Fruit fly (Drosophila melanogaster) whole organism, embryonic: ENCODE data around the gene halo.

Source experiments
- C15 ChIP-seq: fragments of 200-800 bp; sonication (Bioruptor generic); IDR thresholded peaks from 3 replicates; pipeline ENCODE4 v1.3.6; 2022; ENCODE audit warnings: missing biosample characterization, missing genetic modification characterization
- CG10267 ChIP-seq: fragments of 200-800 bp; sonication (Bioruptor generic); optimal IDR thresholded peaks from 2 replicates; lab custom pipeline; 2018; ENCODE audit warnings: missing biosample characterization, mild to moderate bottlenecking, missing genetic modification characterization, moderate library complexity
- CG11247 ChIP-seq: fragments of 200-800 bp; sonication (Bioruptor generic); IDR thresholded peaks from 2 replicates; pipeline ENCODE4 v1.3.6; 2022; ENCODE audit warnings: missing biosample characterization, missing genetic modification characterization
- CG11695 ChIP-seq: fragments of 200-800 bp; sonication (Bioruptor generic); IDR thresholded peaks from 3 replicates; pipeline ENCODE4 v1.3.6; 2022; ENCODE audit warnings: missing biosample characterization, missing genetic modification characterization
- CG12769 ChIP-seq: fragments of 200-800 bp; sonication (Bioruptor generic); optimal IDR thresholded peaks from 2 replicates; lab custom pipeline; 2019; ENCODE audit warnings: missing biosample characterization, mild to moderate bottlenecking, missing genetic modification characterization, moderate library complexity
- CG13424 ChIP-seq: fragments of 200-800 bp; sonication (Bioruptor generic); optimal IDR thresholded peaks from 2 replicates; lab custom pipeline; 2019; ENCODE audit warnings: missing biosample characterization, mild to moderate bottlenecking, missing genetic modification characterization, moderate library complexity
- CG13894 ChIP-seq: fragments of 200-800 bp; sonication (Bioruptor generic); optimal IDR thresholded peaks from 3 replicates; lab custom pipeline; 2018; ENCODE audit warnings: missing biosample characterization, mild to moderate bottlenecking, missing genetic modification characterization, moderate library complexity
- CG14710 ChIP-seq: fragments of 200-800 bp; sonication (Bioruptor generic); optimal IDR thresholded peaks from 3 replicates; lab custom pipeline; 2019; ENCODE audit warnings: missing biosample characterization, mild to moderate bottlenecking, missing genetic modification characterization, moderate library complexity
- CG17186 ChIP-seq: fragments of 200-800 bp; sonication (Bioruptor generic); optimal IDR thresholded peaks from 3 replicates; lab custom pipeline; 2017; ENCODE audit warnings: missing biosample characterization, missing genetic modification reagents, missing genetic modification characterization
- CG18011 ChIP-seq: fragments of 200-800 bp; sonication (Bioruptor generic); optimal IDR thresholded peaks from 2 replicates; lab custom pipeline; 2017; ENCODE audit warnings: missing biosample characterization, missing genetic modification characterization, mild to moderate bottlenecking, moderate library complexity, missing genotype
- CG18476 ChIP-seq: fragments of 200-800 bp; sonication (Bioruptor generic); optimal IDR thresholded peaks from 2 replicates; lab custom pipeline; 2016; ENCODE audit warnings: missing biosample characterization, mild to moderate bottlenecking, missing genetic modification characterization
- CG2202 ChIP-seq: fragments of 200-800 bp; sonication (Bioruptor generic); optimal IDR thresholded peaks from 2 replicates; lab custom pipeline; 2018; ENCODE audit warnings: missing biosample characterization, mild to moderate bottlenecking, missing genetic modification characterization
- CG3847 ChIP-seq: fragments of 200-800 bp; sonication (Bioruptor generic); IDR thresholded peaks from 2 replicates; pipeline ENCODE4 v1.3.6; 2022; ENCODE audit warnings: missing biosample characterization, missing genetic modification characterization
- CG3995 ChIP-seq: fragments of 200-800 bp; sonication (Bioruptor generic); optimal IDR thresholded peaks from 3 replicates; lab custom pipeline; 2016; ENCODE audit warnings: missing biosample characterization, missing genetic modification characterization
- CG6654 ChIP-seq: fragments of 200-800 bp; sonication (Bioruptor generic); optimal IDR thresholded peaks from 2 replicates; lab custom pipeline; 2017; ENCODE audit warnings: missing biosample characterization, mild to moderate bottlenecking, missing genetic modification characterization
- CG6689 ChIP-seq: fragments of 200-800 bp; sonication (Bioruptor generic); IDR thresholded peaks from 2 replicates; pipeline ENCODE4 v1.3.6; 2022; ENCODE audit warnings: missing biosample characterization, missing genetic modification characterization
- CG9876 ChIP-seq: fragments of 200-800 bp; sonication (Bioruptor generic); optimal IDR thresholded peaks from 2 replicates; lab custom pipeline; 2016; ENCODE audit warnings: missing biosample characterization, missing genetic modification characterization
- D19B ChIP-seq: fragments of 200-800 bp; sonication (Bioruptor generic); optimal IDR thresholded peaks from 2 replicates; lab custom pipeline; 2017; ENCODE audit warnings: missing biosample characterization, mild to moderate bottlenecking, missing genetic modification characterization
- E2f1 ChIP-seq: fragments of 200-800 bp; sonication (Bioruptor generic); IDR thresholded peaks from 2 replicates; pipeline ENCODE4 v1.3.6; 2022; ENCODE audit warnings: missing biosample characterization, missing genetic modification characterization
- Hey ChIP-seq: fragments of 200-800 bp; sonication (Bioruptor generic); optimal IDR thresholded peaks from 3 replicates; lab custom pipeline; 2018; ENCODE audit warnings: missing biosample characterization, mild to moderate bottlenecking, missing genetic modification characterization
- Jarid2 ChIP-seq: fragments of 200-800 bp; sonication (Bioruptor generic); optimal IDR thresholded peaks from 3 replicates; lab custom pipeline; 2017; ENCODE audit warnings: mild to moderate bottlenecking, missing biosample characterization, missing genetic modification reagents, missing genetic modification characterization
- NK7.1 ChIP-seq: fragments of 200-800 bp; sonication (Bioruptor generic); optimal IDR thresholded peaks from 3 replicates; lab custom pipeline; 2016; ENCODE audit warnings: missing biosample characterization, missing genetic modification characterization
- Oli ChIP-seq: fragments of 200-800 bp; sonication (Bioruptor generic); optimal IDR thresholded peaks from 2 replicates; lab custom pipeline; 2018; ENCODE audit warnings: missing biosample characterization, mild to moderate bottlenecking, missing genetic modification characterization, moderate library complexity
- Side ChIP-seq: fragments of 200-800 bp; sonication (Bioruptor generic); optimal IDR thresholded peaks from 2 replicates; lab custom pipeline; 2016; ENCODE audit warnings: missing biosample characterization, missing genetic modification characterization
- Spps ChIP-seq: fragments of 200-800 bp; sonication (Bioruptor generic); optimal IDR thresholded peaks from 2 replicates; lab custom pipeline; 2018; ENCODE audit warnings: missing biosample characterization, mild to moderate bottlenecking, missing genetic modification characterization
- Taf1 ChIP-seq: fragments of 200-800 bp; sonication (Bioruptor generic); IDR thresholded peaks from 2 replicates; pipeline ENCODE4 v1.3.6; 2022; ENCODE audit warnings: missing biosample characterization, missing genetic modification characterization
- bsh ChIP-seq, 2 experiments: fragments of 200-800 bp; sonication (Bioruptor generic); optimal IDR thresholded peaks; 2 replicates each; lab custom pipeline; 2017 to 2018; ENCODE audit warnings: mild to moderate bottlenecking in 2 of 2, missing biosample characterization in 2 of 2, missing genetic modification characterization in 2 of 2, moderate library complexity in 1 of 2
- btn ChIP-seq: fragments of 200-800 bp; sonication (Bioruptor generic); optimal IDR thresholded peaks from 2 replicates; lab custom pipeline; 2016; ENCODE audit warnings: missing biosample characterization, missing genetic modification characterization
- cad ChIP-seq: fragments of >200 bp; optimal IDR thresholded peaks from 2 replicates; lab custom pipeline; 2017; ENCODE audit warnings: missing biosample characterization, missing genetic modification characterization
- chinmo ChIP-seq: fragments of 200-800 bp; sonication (Bioruptor generic); IDR thresholded peaks from 4 replicates; pipeline ENCODE4 v1.3.6; 2022; ENCODE audit warnings: missing biosample characterization, missing genetic modification characterization; ENCODE audit not compliant: partially characterized antibody
- dan ChIP-seq: fragments of 200-800 bp; sonication (Bioruptor generic); IDR thresholded peaks from 2 replicates; pipeline ENCODE4 v1.3.6; 2022; ENCODE audit warnings: missing biosample characterization, missing genetic modification characterization
- dpn ChIP-seq, 2 experiments: fragments of 200-800 bp; sonication (Bioruptor generic); optimal IDR thresholded peaks; 3 replicates each; lab custom pipeline; 2016; ENCODE audit warnings: missing biosample characterization in 2 of 2, missing genetic modification characterization in 2 of 2
- esg ChIP-seq: fragments of 200-800 bp; sonication (Bioruptor generic); conservative IDR thresholded peaks from 2 replicates; pipeline ENCODE4 v1.3.6; 2022; ENCODE audit warnings: missing biosample characterization, missing genetic modification characterization
- fu2 ChIP-seq: fragments of 200-800 bp; sonication (Bioruptor generic); optimal IDR thresholded peaks from 2 replicates; lab custom pipeline; 2016; ENCODE audit warnings: missing biosample characterization, missing genetic modification characterization
- gt ChIP-seq: fragments of 200-800 bp; sonication (Bioruptor generic); IDR thresholded peaks from 2 replicates; pipeline ENCODE4 v1.3.6; 2022; ENCODE audit warnings: missing biosample characterization, missing genetic modification characterization
- ham ChIP-seq: fragments of 200-800 bp; sonication (Bioruptor generic); IDR thresholded peaks from 2 replicates; pipeline ENCODE4 v1.3.6; 2022; ENCODE audit warnings: missing biosample characterization, missing genetic modification characterization
- hbn ChIP-seq: fragments of 200-800 bp; sonication (Bioruptor generic); IDR thresholded peaks from 2 replicates; pipeline ENCODE4 v1.3.6; 2022; ENCODE audit warnings: missing biosample characterization, missing genetic modification characterization; ENCODE audit not compliant: partially characterized antibody
- ind ChIP-seq: fragments of 200-800 bp; sonication (Bioruptor generic); optimal IDR thresholded peaks from 3 replicates; lab custom pipeline; 2016; ENCODE audit warnings: missing biosample characterization, missing genetic modification characterization
- inv ChIP-seq: fragments of 200-800 bp; sonication (Bioruptor generic); IDR thresholded peaks from 2 replicates; pipeline ENCODE4 v1.3.6; 2022; ENCODE audit warnings: missing biosample characterization, missing genetic modification characterization; ENCODE audit not compliant: partially characterized antibody
- kay ChIP-seq: fragments of 200-800 bp; sonication (Bioruptor generic); optimal IDR thresholded peaks from 2 replicates; lab custom pipeline; 2016; ENCODE audit warnings: missing biosample characterization, missing genetic modification characterization
- nmo ChIP-seq: fragments of 200-800 bp; sonication (Bioruptor generic); optimal IDR thresholded peaks from 2 replicates; lab custom pipeline; 2018; ENCODE audit warnings: missing biosample characterization, mild to moderate bottlenecking, missing genetic modification characterization, moderate library complexity
- odd ChIP-seq: fragments of 200-800 bp; sonication (Bioruptor generic); optimal IDR thresholded peaks from 2 replicates; lab custom pipeline; 2017; ENCODE audit warnings: missing biosample characterization, mild to moderate bottlenecking, missing genetic modification characterization
- pfk ChIP-seq: fragments of 200-800 bp; sonication (Bioruptor generic); optimal IDR thresholded peaks from 2 replicates; lab custom pipeline; 2018; ENCODE audit warnings: missing biosample characterization, mild to moderate bottlenecking, missing genetic modification characterization, moderate library complexity
- scrt ChIP-seq: fragments of 200-800 bp; sonication (Bioruptor generic); optimal IDR thresholded peaks from 2 replicates; lab custom pipeline; 2018; ENCODE audit warnings: missing biosample characterization, mild to moderate bottlenecking, missing genetic modification characterization, moderate library complexity
- ssp ChIP-seq: fragments of 200-800 bp; sonication (Bioruptor generic); IDR thresholded peaks from 2 replicates; pipeline ENCODE4 v1.3.6; 2022; ENCODE audit warnings: missing biosample characterization, missing genetic modification characterization
- sug ChIP-seq: fragments of 200-800 bp; optimal IDR thresholded peaks from 2 replicates; lab custom pipeline; 2019; ENCODE audit warnings: missing biosample characterization, mild to moderate bottlenecking, missing genetic modification characterization, moderate library complexity
- tap ChIP-seq: fragments of 200-800 bp; optimal IDR thresholded peaks from 3 replicates; lab custom pipeline; 2019; ENCODE audit warnings: missing biosample characterization, mild to moderate bottlenecking, missing genetic modification characterization, moderate library complexity
- unc-4 ChIP-seq: fragments of 200-800 bp; sonication (Bioruptor generic); IDR thresholded peaks from 2 replicates; pipeline ENCODE4 v1.3.6; 2022; ENCODE audit warnings: missing biosample characterization, missing genetic modification characterization; ENCODE audit not compliant: partially characterized antibody
- vfl ChIP-seq: fragments of 200-800 bp; sonication (Bioruptor generic); optimal IDR thresholded peaks from 2 replicates; lab custom pipeline; 2016; ENCODE audit warnings: missing biosample characterization, missing genetic modification characterization
- vvl ChIP-seq: fragments of 200-800 bp; sonication (Bioruptor generic); IDR thresholded peaks from 2 replicates; pipeline ENCODE4 v1.3.6; 2022; ENCODE audit warnings: missing biosample characterization, missing genetic modification characterization
- z ChIP-seq: fragments of 200-800 bp; sonication (Bioruptor generic); IDR thresholded peaks from 3 replicates; pipeline ENCODE4 v1.3.6; 2022; ENCODE audit warnings: missing biosample characterization, missing genetic modification characterization

The halo gene

DNA sequence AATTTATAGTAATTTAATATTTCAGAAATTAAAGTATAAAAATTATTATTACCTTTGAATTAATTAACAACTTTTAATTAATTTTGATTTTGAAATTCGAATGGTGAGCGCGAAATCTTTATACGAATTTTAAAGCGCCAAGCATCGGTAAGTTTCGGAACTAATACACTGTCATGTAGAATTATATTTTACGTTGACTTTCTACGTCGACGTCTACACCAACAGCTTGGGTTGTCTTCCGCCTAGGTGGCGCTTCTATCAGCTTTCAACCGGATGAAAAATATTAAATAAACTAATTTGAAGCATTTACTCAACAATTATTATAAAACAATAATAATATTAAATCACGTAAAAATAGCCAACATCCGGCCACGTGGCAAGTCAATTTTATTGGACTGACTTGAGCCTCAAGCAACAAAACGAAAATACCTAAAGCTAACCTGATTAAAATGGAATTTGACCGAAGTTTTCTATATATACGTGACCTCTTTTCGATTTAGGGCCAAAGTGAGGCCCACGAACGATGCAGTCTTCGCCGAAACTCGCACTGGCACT lies 26.1 kb downstream of the halo start, which contains the start of gene CG31928 (continued):
- TF ChIP-seq NK7.1 (GFP tag; lab: Kevin White, UChicago): no peak
- no peak for TF ChIP-seq ham (GFP tag; lab: Robert Waterston, UW)
- no peak for TF ChIP-seq pfk (GFP tag; lab: Kevin White, UChicago)
- TF ChIP-seq Side (GFP tag; lab: Kevin White, UChicago): no peak
- TF ChIP-seq Hey: no peak
- no peak for TF ChIP-seq Spps (tag; lab: Kevin White, UChicago)
- no peak for TF ChIP-seq E2f1 (GFP tag; lab: Robert Waterston, UW)
- TF ChIP-seq hbn: no peak
- TF ChIP-seq dan (GFP tag; lab: Robert Waterston, UW): no peak
- TF ChIP-seq CG13894 (tag; lab: Kevin White, UChicago): no peak
- TF ChIP-seq z: no peak
- 0 out of 2 replicates have a peak, but pooled peaks have one; percentile 20 for TF ChIP-seq vvl
- TF ChIP-seq ind (GFP tag; lab: Kevin White, UChicago): no peak
- TF ChIP-seq scrt: no peak
- no peak for TF ChIP-seq gt (GFP tag; lab: Robert Waterston, UW)
- no peak for TF ChIP-seq unc-4 (GFP tag; lab: Robert Waterston, UW)
- TF ChIP-seq inv: no peak
- peak; percentile 10 for TF ChIP-seq CG14710 (tag; lab: Kevin White, UChicago)
- TF ChIP-seq Taf1: no peak
- no peak for TF ChIP-seq esg (GFP tag; lab: Robert Waterston, UW)
- no peak for TF ChIP-seq CG3847 (GFP tag; lab: Robert Waterston, UW)
- no peak for TF ChIP-seq vfl (GFP tag; lab: Kevin White, UChicago)
- no peak for TF ChIP-seq CG11695 (GFP tag; lab: Robert Waterston, UW)
- TF ChIP-seq sug: no peak
- no peak for TF ChIP-seq Oli (tag; lab: Kevin White, UChicago)
- no peak for TF ChIP-seq CG18011 (GFP tag; lab: Kevin White, UChicago)
- no peak for TF ChIP-seq D19B (GFP tag; lab: Kevin White, UChicago)
- TF ChIP-seq CG11247 (GFP tag; lab: Robert Waterston, UW): 0 out of 2 replicates have a peak, but pooled peaks have one; percentile 21
- TF ChIP-seq CG12769 (tag; lab: Kevin White, UChicago): no peak
- no peak for TF ChIP-seq ssp (GFP tag; lab: Robert Waterston, UW)
- no peak for TF ChIP-seq btn (GFP tag; lab: Kevin White, UChicago)
- TF ChIP-seq chinmo (GFP tag; lab: Robert Waterston, UW): no peak
- peak; percentile 32 for TF ChIP-seq CG10267 (tag; lab: Kevin White, UChicago)
- no peak for TF ChIP-seq CG17186 (GFP tag; lab: Kevin White, UChicago)
- no peak for TF ChIP-seq Jarid2 (GFP tag; lab: Kevin White, UChicago)
- no peak for TF ChIP-seq tap (tag; lab: Kevin White, UChicago)
- TF ChIP-seq CG9876: no peak
- no peak for TF ChIP-seq odd (GFP tag; lab: Kevin White, UChicago)
- TF ChIP-seq nmo (GFP tag; lab: Kevin White, UChicago): no peak
- TF ChIP-seq CG6689 (GFP tag; lab: Robert Waterston, UW): no peak
- no peak for TF ChIP-seq CG6654 (GFP tag; lab: Kevin White, UChicago)
- TF ChIP-seq kay (GFP tag; lab: Kevin White, UChicago): no peak
- no peak for TF ChIP-seq CG18476
- TF ChIP-seq fu2: no peak
- no peak for TF ChIP-seq CG13424 (tag; lab: Kevin White, UChicago)
- peak; percentile 7 to 27 for TF ChIP-seq dpn (GFP tag; optimal IDR thresholded peaks at IDR 0.05; lab: Kevin White, UChicago)
- TF ChIP-seq CG3995 (GFP tag; lab: Kevin White, UChicago): no peak
- TF ChIP-seq C15: no peak
- TF ChIP-seq CG2202 (tag; lab: Kevin White, UChicago): no peak
- TF ChIP-seq bsh (GFP tag; optimal IDR thresholded peaks at IDR 0.05; lab: Kevin White, UChicago): no peak
- TF ChIP-seq cad (GFP tag; lab: Kevin White, UChicago): no peak
